Worm (Caenorhabditis elegans) whole organism, late embryonic: ENCODE data around the gene cup-14.
A peak's percentile ranks its signal among the peaks of the same experiment; 100 is the strongest.

Experiments used
- K02D7.2 ChIP-seq: sonication (generic microtip); optimal IDR thresholded peaks from 2 replicates; lab custom pipeline; 2017; ENCODE audit warnings: mild to moderate bottlenecking, missing genetic modification characterization, missing compliant biosample characterization
- K09A11.1 ChIP-seq: sonication (generic microtip); optimal IDR thresholded peaks from 2 replicates; lab custom pipeline; 2017; ENCODE audit warnings: antibody characterized with exemption, mild to moderate bottlenecking, missing genetic modification characterization, missing compliant biosample characterization; ENCODE audit not compliant: insufficient read depth
- T23F11.4 ChIP-seq: fragments of 200-800 bp; sonication (Bioruptor generic); optimal IDR thresholded peaks from 2 replicates; lab custom pipeline; 2018; ENCODE audit warnings: mild to moderate bottlenecking, missing genetic modification characterization, missing compliant biosample characterization
- Y22D7AL.16 ChIP-seq: sonication (generic microtip); optimal IDR thresholded peaks from 2 replicates; lab custom pipeline; 2016; ENCODE audit warnings: missing genetic modification characterization, missing compliant biosample characterization
- ahr-1 ChIP-seq: sonication (generic microtip); optimal IDR thresholded peaks from 2 replicates; lab custom pipeline; 2016; ENCODE audit warnings: missing genetic modification characterization, missing compliant biosample characterization
- ama-1 ChIP-seq: fragments of 150-350 bp; optimal IDR thresholded peaks from 2 replicates; lab custom pipeline; 2014
- ceh-14 ChIP-seq: sonication (generic microtip); optimal IDR thresholded peaks from 2 replicates; lab custom pipeline; 2016; ENCODE audit warnings: missing genotype, missing genetic modification characterization, missing compliant biosample characterization
- ceh-19 ChIP-seq: fragments of 200-800 bp; sonication (Bioruptor generic); optimal IDR thresholded peaks from 2 replicates; lab custom pipeline; 2018; ENCODE audit warnings: mild to moderate bottlenecking, missing genetic modification characterization, missing compliant biosample characterization
- ceh-2 ChIP-seq: sonication (generic microtip); optimal IDR thresholded peaks from 2 replicates; lab custom pipeline; 2016; ENCODE audit warnings: missing genotype, missing genetic modification characterization, missing compliant biosample characterization
- ceh-30 ChIP-seq: fragments of 150-350 bp; optimal IDR thresholded peaks from 2 replicates; lab custom pipeline; 2014; ENCODE audit warnings: missing biosample characterization, missing genetic modification characterization
- ceh-31 ChIP-seq: sonication (generic microtip); optimal IDR thresholded peaks from 2 replicates; lab custom pipeline; 2016; ENCODE audit warnings: missing genetic modification characterization, missing compliant biosample characterization
- ceh-34 ChIP-seq: sonication (generic microtip); optimal IDR thresholded peaks from 2 replicates; lab custom pipeline; 2016; ENCODE audit warnings: mild to moderate bottlenecking, missing genetic modification characterization, missing compliant biosample characterization
- ceh-48 ChIP-seq: sonication (generic microtip); optimal IDR thresholded peaks from 2 replicates; lab custom pipeline; 2016; ENCODE audit warnings: missing genetic modification characterization, inconsistent platforms, missing compliant biosample characterization
- ceh-6 ChIP-seq: fragments of 200-800 bp; sonication (Bioruptor generic); optimal IDR thresholded peaks from 2 replicates; lab custom pipeline; 2018; ENCODE audit warnings: mild to moderate bottlenecking, missing genetic modification characterization, missing compliant biosample characterization
- ceh-9 ChIP-seq: sonication (generic microtip); optimal IDR thresholded peaks from 2 replicates; lab custom pipeline; 2016; ENCODE audit warnings: mild to moderate bottlenecking, missing genetic modification characterization, inconsistent platforms, missing compliant biosample characterization
- dve-1 ChIP-seq: sonication (generic microtip); optimal IDR thresholded peaks from 2 replicates; lab custom pipeline; 2017; ENCODE audit warnings: antibody characterized with exemption, mild to moderate bottlenecking, missing genetic modification characterization, missing compliant biosample characterization
- elt-2 ChIP-seq: sonication (generic microtip); optimal IDR thresholded peaks from 2 replicates; lab custom pipeline; 2016; ENCODE audit warnings: missing genetic modification reagents, missing genetic modification characterization, missing compliant biosample characterization
- elt-4 ChIP-seq: sonication (generic microtip); optimal IDR thresholded peaks from 2 replicates; lab custom pipeline; 2016; ENCODE audit warnings: missing genetic modification characterization, missing compliant biosample characterization
- eyg-1 ChIP-seq: sonication (generic microtip); optimal IDR thresholded peaks from 2 replicates; lab custom pipeline; 2016; ENCODE audit warnings: missing genotype, missing genetic modification characterization, missing compliant biosample characterization
- fax-1 ChIP-seq: sonication (generic microtip); optimal IDR thresholded peaks from 2 replicates; lab custom pipeline; 2016; ENCODE audit warnings: missing genotype, missing genetic modification characterization, missing compliant biosample characterization
- fkh-10 ChIP-seq: fragments of 150-350 bp; optimal IDR thresholded peaks from 2 replicates; lab custom pipeline; 2014; ENCODE audit warnings: missing biosample characterization, missing genetic modification reagents, missing genetic modification characterization
- fkh-6 ChIP-seq: sonication (generic microtip); optimal IDR thresholded peaks from 2 replicates; lab custom pipeline; 2016; ENCODE audit warnings: missing genetic modification characterization, missing compliant biosample characterization
- gmeb-2 ChIP-seq: sonication (generic microtip); optimal IDR thresholded peaks from 2 replicates; lab custom pipeline; 2016; ENCODE audit warnings: missing genetic modification characterization, inconsistent platforms, missing compliant biosample characterization
- hlh-15 ChIP-seq: sonication (generic microtip); optimal IDR thresholded peaks from 2 replicates; lab custom pipeline; 2016; ENCODE audit warnings: missing genetic modification characterization, missing compliant biosample characterization
- hlh-30 ChIP-seq: sonication (generic microtip); optimal IDR thresholded peaks from 2 replicates; lab custom pipeline; 2017; ENCODE audit warnings: antibody characterized with exemption, missing genetic modification characterization, missing compliant biosample characterization; ENCODE audit not compliant: insufficient read depth
- hlh-6 ChIP-seq: sonication (generic microtip); optimal IDR thresholded peaks from 2 replicates; lab custom pipeline; 2016; ENCODE audit warnings: missing genotype, missing genetic modification characterization, missing compliant biosample characterization
- hlh-8 ChIP-seq: sonication (generic microtip); optimal IDR thresholded peaks from 2 replicates; lab custom pipeline; 2016; ENCODE audit warnings: missing genotype, missing genetic modification characterization, missing compliant biosample characterization
- lim-6 ChIP-seq: sonication (generic microtip); optimal IDR thresholded peaks from 2 replicates; lab custom pipeline; 2016; ENCODE audit warnings: missing genetic modification characterization, missing compliant biosample characterization
- madf-2 ChIP-seq: sonication (generic microtip); optimal IDR thresholded peaks from 2 replicates; lab custom pipeline; 2017; ENCODE audit warnings: missing genetic modification characterization, missing compliant biosample characterization
- mec-3 ChIP-seq: sonication (generic microtip); optimal IDR thresholded peaks from 2 replicates; lab custom pipeline; 2016; ENCODE audit warnings: borderline replicate concordance, missing genetic modification characterization, missing compliant biosample characterization
- nfya-1 ChIP-seq: sonication (generic microtip); optimal IDR thresholded peaks from 2 replicates; lab custom pipeline; 2017; ENCODE audit warnings: missing genetic modification characterization, mild to moderate bottlenecking, missing compliant biosample characterization, antibody characterized with exemption, moderate library complexity
- nhr-232 ChIP-seq: sonication (generic microtip); optimal IDR thresholded peaks from 2 replicates; lab custom pipeline; 2016; ENCODE audit warnings: missing genetic modification characterization, missing compliant biosample characterization
- odd-2 ChIP-seq: sonication (generic microtip); optimal IDR thresholded peaks from 2 replicates; lab custom pipeline; 2017; ENCODE audit warnings: antibody characterized with exemption, mild to moderate bottlenecking, missing genetic modification characterization, missing compliant biosample characterization
- pat-9 ChIP-seq: fragments of 200-800 bp; sonication (Bioruptor generic); optimal IDR thresholded peaks from 2 replicates; lab custom pipeline; 2018; ENCODE audit warnings: mild to moderate bottlenecking, missing genetic modification characterization, moderate library complexity, missing compliant biosample characterization
- pax-1 ChIP-seq: fragments of 150-350 bp; optimal IDR thresholded peaks from 2 replicates; lab custom pipeline; 2014; ENCODE audit warnings: missing biosample characterization, missing genetic modification characterization
- sox-2 ChIP-seq: fragments of 200-800 bp; sonication (Bioruptor generic); IDR thresholded peaks from 2 replicates; pipeline ENCODE4 v1.3.6; 2022; ENCODE audit warnings: missing genetic modification reagents, missing genetic modification characterization, missing compliant biosample characterization
- syd-9 ChIP-seq: sonication (generic microtip); optimal IDR thresholded peaks from 2 replicates; lab custom pipeline; 2016; ENCODE audit warnings: mild to moderate bottlenecking, missing genetic modification characterization, moderate library complexity, missing compliant biosample characterization
- tbx-2 ChIP-seq: sonication (generic microtip); optimal IDR thresholded peaks from 2 replicates; lab custom pipeline; 2016; ENCODE audit warnings: missing genetic modification characterization, missing compliant biosample characterization
- tbx-7 ChIP-seq: sonication (generic microtip); optimal IDR thresholded peaks from 2 replicates; lab custom pipeline; 2016; ENCODE audit warnings: missing genotype, missing genetic modification characterization, missing compliant biosample characterization
- unc-42 ChIP-seq: sonication (generic microtip); optimal IDR thresholded peaks from 2 replicates; lab custom pipeline; 2016; ENCODE audit warnings: missing genotype, missing genetic modification characterization, missing compliant biosample characterization
- unc-55 ChIP-seq: sonication (generic microtip); optimal IDR thresholded peaks from 2 replicates; lab custom pipeline; 2017; ENCODE audit warnings: missing biosample characterization, missing genetic modification reagents, missing genetic modification characterization
- zip-5 ChIP-seq: sonication (generic microtip); optimal IDR thresholded peaks from 2 replicates; lab custom pipeline; 2016; ENCODE audit warnings: missing genetic modification characterization, missing compliant biosample characterization

cup-14 gene

ce11 chrII:13872191-13872889 lies at the start of gene cup-14, which contains the start of gene ndub-8:
Gene cup-14 (minus strand): TSS chrII:13872241.
Gene ndub-8 (plus strand): TSS chrII:13872869.
- TF ChIP-seq hlh-30 (tag; lab: Kevin White, UChicago): peak; percentile 75
- TF ChIP-seq ceh-2: no peak
- TF ChIP-seq ceh-34 (tag; lab: Kevin White, UChicago): peak; percentile 6
- no peak for TF ChIP-seq ceh-9 (tag; lab: Kevin White, UChicago)
- TF ChIP-seq ceh-19 (GFP tag; lab: Kevin White, UChicago): peak; percentile 13
- TF ChIP-seq ceh-31 (tag; lab: Kevin White, UChicago): peak; percentile 63
- peak; percentile 93 for TF ChIP-seq nfya-1 (tag; lab: Kevin White, UChicago)
- peak; percentile 87 for TF ChIP-seq ceh-48 (tag; lab: Kevin White, UChicago)
- TF ChIP-seq unc-42: peak; percentile 83
- peak; percentile 7 for TF ChIP-seq dve-1
- TF ChIP-seq lim-6 (tag; lab: Kevin White, UChicago): peak; percentile 25
- peak; percentile 87 for TF ChIP-seq pax-1 (tag; lab: Kevin White, UChicago)
- TF ChIP-seq hlh-15 (tag; lab: Kevin White, UChicago): no peak
- peak; percentile 21 for TF ChIP-seq tbx-2 (tag; lab: Kevin White, UChicago)
- TF ChIP-seq unc-55 (GFP tag; lab: Kevin White, UChicago): peak; percentile 77

- TF ChIP-seq elt-2 (tag; lab: Kevin White, UChicago): no peak
- TF ChIP-seq ceh-14 (tag; lab: Kevin White, UChicago): no peak
- TF ChIP-seq elt-4: no peak
- TF ChIP-seq pax-1 (tag; lab: Kevin White, UChicago): no peak
- TF ChIP-seq fax-1 (tag; lab: Kevin White, UChicago): no peak
- no peak for TF ChIP-seq ceh-2
- no peak for TF ChIP-seq gmeb-2 (tag; lab: Kevin White, UChicago)
- no peak for TF ChIP-seq nhr-232
- TF ChIP-seq ceh-19 (GFP tag; lab: Kevin White, UChicago): no peak
- TF ChIP-seq eyg-1 (tag; lab: Kevin White, UChicago): no peak
- TF ChIP-seq tbx-2 (tag; lab: Kevin White, UChicago): no peak
Measured at ce11 chrII:13919100-13919499, 47.1 kb upstream of the cup-14 start.

- TF ChIP-seq fkh-10 (GFP tag; lab: Kevin White, UChicago) (no peak), unc-55 (GFP tag; lab: Kevin White, UChicago) (no peak), nhr-232 (no peak), gmeb-2 (tag; lab: Kevin White, UChicago) (no peak), madf-2 (tag; lab: Kevin White, UChicago) (no peak), ceh-2 (no peak), ceh-9 (tag; lab: Kevin White, UChicago) (no peak), sox-2 (GFP tag; lab: Robert Waterston, UW) (no peak), hlh-8 (tag; lab: Kevin White, UChicago) (no peak), tbx-7 (no peak), mec-3 (tag; lab: Kevin White, UChicago) (no peak), eyg-1 (tag; lab: Kevin White, UChicago) (no peak), zip-5 (no peak), Y22D7AL.16 (tag; lab: Kevin White, UChicago) (no peak), ceh-48 (tag; lab: Kevin White, UChicago) (no peak), ceh-6 (GFP tag; lab: Kevin White, UChicago) (no peak), pat-9 (tag; lab: Kevin White, UChicago) (no peak)
- TF ChIP-seq, all 69 proteins: peak for 0
Measured at ce11 chrII:13916040-13916439, 44.0 kb upstream of the cup-14 start, which contains the start of gene mltn-3. Gene mltn-3 (plus strand): TSS chrII:13916340.

- TF ChIP-seq ceh-31 (tag; lab: Kevin White, UChicago) (peak; percentile 65), K02D7.2 (no peak), mec-3 (tag; lab: Kevin White, UChicago) (no peak), unc-42 (peak; percentile 69), nfya-1 (tag; lab: Kevin White, UChicago) (peak; percentile 78), lim-6 (tag; lab: Kevin White, UChicago) (no peak), K09A11.1 (tag; lab: Kevin White, UChicago) (no peak), ceh-6 (GFP tag; lab: Kevin White, UChicago) (no peak), T23F11.4 (GFP tag; lab: Kevin White, UChicago) (no peak), odd-2 (tag; lab: Kevin White, UChicago) (no peak), dve-1 (peak; percentile 9), hlh-30 (tag; lab: Kevin White, UChicago) (peak; percentile 24), ceh-48 (tag; lab: Kevin White, UChicago) (peak; percentile 71), ceh-14 (tag; lab: Kevin White, UChicago) (peak; percentile 57), fkh-6 (tag; lab: Kevin White, UChicago) (no peak), sox-2 (GFP tag; lab: Robert Waterston, UW) (no peak), hlh-6 (peak; percentile 20), zip-5 (no peak), ama-1 (lab: Kevin White, UChicago) (no peak), ceh-30 (tag; lab: Kevin White, UChicago) (no peak), ahr-1 (tag; lab: Kevin White, UChicago) (no peak), syd-9 (tag; lab: Kevin White, UChicago) (no peak)
Measured at ce11 chrII:13908592-13908991, 36.6 kb upstream of the cup-14 start, which contains the start of gene citk-1. Gene citk-1 (plus strand): TSS chrII:13908914.
